Worm (Caenorhabditis elegans): ENCODE data around the gene ZC84.6.

- TF ChIP-seq efl-3 (GFP tag; optimal IDR thresholded peaks at IDR 0.05) (no peak), nhr-77 (tag; optimal IDR thresholded peaks at IDR 0.05) (no peak), nhr-28 (tag; optimal IDR thresholded peaks at IDR 0.05) (no peak), grh-1 (GFP tag; IDR thresholded peaks at IDR 0.05) (no peak), unc-30 (tag; optimal IDR thresholded peaks at IDR 0.05) (no peak), mdl-1 (tag; optimal IDR thresholded peaks at IDR 0.05) (no peak), C04F5.9 (tag; optimal IDR thresholded peaks at IDR 0.05) (no peak), pqm-1 (tag; optimal IDR thresholded peaks at IDR 0.05) (no peak), skn-1 (tag; optimal IDR thresholded peaks at IDR 0.05) (no peak), lsy-2 (tag; optimal IDR thresholded peaks at IDR 0.05) (no peak)
Measured at ce11 chrIII:9199605-9200004, at the start of gene ZC84.6.

All from whole organism, L1 larva.